Fruit fly (Drosophila melanogaster) S2 (cell line): ENCODE measurements around the gene Sgp.

Experiments
- CG8478 ChIP-seq: fragments of >200 bp; optimal IDR thresholded peaks from 2 replicates; lab custom pipeline; 2018
- CTCF ChIP-seq, 2 experiments: fragments of >200 bp; optimal IDR thresholded peaks; 2 replicates each; lab custom pipeline; 2018

DNA sequence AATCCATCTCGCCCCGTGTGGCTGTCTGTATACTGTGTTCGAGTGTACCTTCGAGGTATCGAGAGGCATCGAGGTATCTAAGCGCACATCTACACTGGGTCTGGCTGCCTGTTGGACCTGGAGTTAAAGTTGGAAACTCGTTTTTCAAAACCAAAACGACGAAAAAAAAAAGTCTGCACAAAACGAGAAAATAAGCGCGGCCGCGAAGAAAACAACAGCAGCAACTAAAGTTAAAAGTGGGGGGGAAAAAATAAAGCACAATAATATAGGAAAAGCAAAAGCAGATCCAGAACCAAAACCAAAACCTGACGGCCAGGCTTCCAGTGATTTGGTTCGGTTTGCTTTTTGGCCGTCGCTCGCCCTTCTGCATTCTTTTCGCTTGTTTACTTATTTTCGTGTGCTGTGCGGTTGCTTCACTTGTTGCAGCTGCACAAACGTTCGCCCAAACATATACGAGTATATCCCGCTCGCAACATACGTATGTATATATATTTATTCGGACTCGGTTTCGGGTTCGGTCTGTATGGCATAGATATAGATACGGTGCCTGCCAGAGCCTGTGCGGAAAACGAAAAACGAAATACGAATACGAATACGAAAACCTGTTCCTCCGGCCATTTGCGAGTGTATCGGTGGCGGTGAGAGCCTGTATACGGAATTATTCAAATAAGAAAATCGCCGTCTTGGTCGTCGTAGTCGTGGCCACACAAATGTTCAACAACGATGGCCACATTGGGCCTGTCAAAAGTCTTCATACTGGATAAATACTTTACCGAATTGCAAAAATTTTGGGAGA, 40.4 kb upstream of the Sgp start:
- TF ChIP-seq CG8478 (lab: Kevin White, UChicago) (no peak), CTCF (optimal IDR thresholded peaks at IDR 0.05; lab: Kevin White, UChicago) (no peak)
